Worm (Caenorhabditis elegans) whole organism, mixed stage, embryonic: ENCODE results near the gene ador-1.

Experiments used
- M03D4.4 ChIP-seq: sonication (generic microtip); optimal IDR thresholded peaks from 2 replicates; lab custom pipeline; 2017; ENCODE audit warnings: mild to moderate bottlenecking, missing genetic modification characterization, missing compliant biosample characterization
- bed-3 ChIP-seq: fragments of 200-800 bp; sonication (Bioruptor generic); optimal IDR thresholded peaks from 3 replicates; lab custom pipeline; 2018; ENCODE audit warnings: mild to moderate bottlenecking, missing genetic modification characterization, moderate library complexity, missing compliant biosample characterization
- blmp-1 ChIP-seq: fragments of 150-350 bp; optimal IDR thresholded peaks from 2 replicates; lab custom pipeline; 2014; ENCODE audit warnings: missing biosample characterization, missing genetic modification characterization
- ceh-39 ChIP-seq: fragments of 150-350 bp; optimal IDR thresholded peaks from 2 replicates; lab custom pipeline; 2014; ENCODE audit warnings: missing biosample characterization, missing genetic modification characterization
- ceh-83 ChIP-seq: fragments of 200-800 bp; sonication (Bioruptor generic); optimal IDR thresholded peaks from 2 replicates; lab custom pipeline; 2018; ENCODE audit warnings: mild to moderate bottlenecking, missing genetic modification characterization, missing compliant biosample characterization
- ces-1 ChIP-seq: fragments of 150-350 bp; optimal IDR thresholded peaks from 2 replicates; lab custom pipeline; 2014; ENCODE audit warnings: missing biosample characterization, missing genetic modification reagents, missing genetic modification characterization
- cnd-1 ChIP-seq: fragments of 200-800 bp; sonication (Bioruptor generic); optimal IDR thresholded peaks from 2 replicates; lab custom pipeline; 2018; ENCODE audit warnings: mild to moderate bottlenecking, missing genetic modification characterization, missing compliant biosample characterization
- drap-1 ChIP-seq: fragments of 200-800 bp; sonication (Bioruptor generic); optimal IDR thresholded peaks from 3 replicates; lab custom pipeline; 2018; ENCODE audit warnings: mild to moderate bottlenecking, missing genetic modification characterization, missing compliant biosample characterization
- elt-3 ChIP-seq: fragments of 150-350 bp; optimal IDR thresholded peaks from 2 replicates; lab custom pipeline; 2014; ENCODE audit warnings: missing biosample characterization, missing genetic modification characterization
- flh-1 ChIP-seq: fragments of 200-800 bp; sonication (Bioruptor generic); optimal IDR thresholded peaks from 2 replicates; lab custom pipeline; 2018; ENCODE audit warnings: mild to moderate bottlenecking, missing genetic modification characterization, moderate library complexity, missing compliant biosample characterization
- ham-2 ChIP-seq: fragments of 200-800 bp; sonication (Bioruptor generic); optimal IDR thresholded peaks from 2 replicates; lab custom pipeline; 2018; ENCODE audit warnings: mild to moderate bottlenecking, missing genetic modification characterization, missing compliant biosample characterization
- hlh-1 ChIP-seq: fragments of 150-350 bp; optimal IDR thresholded peaks from 2 replicates; lab custom pipeline; 2014; ENCODE audit warnings: missing biosample characterization, missing genetic modification reagents, missing genetic modification characterization
- lin-13 ChIP-seq: fragments of 150-350 bp; optimal IDR thresholded peaks from 2 replicates; lab custom pipeline; 2014; ENCODE audit warnings: missing biosample characterization, missing genetic modification characterization
- lin-32 ChIP-seq: fragments of 200-800 bp; sonication (Bioruptor generic); optimal IDR thresholded peaks from 2 replicates; lab custom pipeline; 2018; ENCODE audit warnings: mild to moderate bottlenecking, missing genetic modification characterization, missing compliant biosample characterization
- lsy-2 ChIP-seq: fragments of 150-350 bp; optimal IDR thresholded peaks from 2 replicates; lab custom pipeline; 2014; ENCODE audit warnings: missing biosample characterization, missing genetic modification characterization
- mep-1 ChIP-seq: fragments of 150-350 bp; optimal IDR thresholded peaks from 2 replicates; lab custom pipeline; 2017; ENCODE audit warnings: missing biosample characterization, missing genetic modification reagents, missing genetic modification characterization, inconsistent platforms
- mls-2 ChIP-seq: sonication (generic microtip); optimal IDR thresholded peaks from 2 replicates; lab custom pipeline; 2016; ENCODE audit warnings: mild to moderate bottlenecking, missing genetic modification characterization, moderate library complexity, missing compliant biosample characterization
- nhr-12 ChIP-seq: fragments of 150-350 bp; optimal IDR thresholded peaks from 2 replicates; lab custom pipeline; 2014; ENCODE audit warnings: missing biosample characterization, missing genetic modification characterization
- nhr-2 ChIP-seq: fragments of 150-350 bp; optimal IDR thresholded peaks from 2 replicates; lab custom pipeline; 2014; ENCODE audit warnings: missing biosample characterization, missing genetic modification characterization
- nhr-237 ChIP-seq: fragments of 150-350 bp; optimal IDR thresholded peaks from 2 replicates; lab custom pipeline; 2014; ENCODE audit warnings: missing biosample characterization, missing genetic modification characterization
- pha-4 ChIP-seq: fragments of 150-350 bp; optimal IDR thresholded peaks from 2 replicates; lab custom pipeline; 2018; ENCODE audit warnings: missing biosample characterization, missing genetic modification reagents, missing genetic modification characterization
- sem-2 ChIP-seq: fragments of 200-800 bp; sonication (Bioruptor generic); optimal IDR thresholded peaks from 2 replicates; lab custom pipeline; 2018; ENCODE audit warnings: mild to moderate bottlenecking, missing genetic modification characterization, missing compliant biosample characterization
- snpc-4 ChIP-seq: fragments of 150-350 bp; optimal IDR thresholded peaks from 2 replicates; lab custom pipeline; 2014; ENCODE audit warnings: missing biosample characterization, missing genetic modification characterization
- sptf-1 ChIP-seq: sonication (generic microtip); optimal IDR thresholded peaks from 2 replicates; lab custom pipeline; 2017; ENCODE audit warnings: mild to moderate bottlenecking, missing genetic modification characterization, moderate library complexity, missing compliant biosample characterization
- tbx-8 ChIP-seq: fragments of 200-800 bp; sonication (Bioruptor generic); optimal IDR thresholded peaks from 2 replicates; lab custom pipeline; 2018; ENCODE audit warnings: mild to moderate bottlenecking, missing genetic modification characterization, moderate library complexity, missing compliant biosample characterization
- unc-120 ChIP-seq: sonication (generic microtip); optimal IDR thresholded peaks from 2 replicates; lab custom pipeline; 2017; ENCODE audit warnings: missing genetic modification characterization, missing compliant biosample characterization; ENCODE audit not compliant: poor library complexity, severe bottlenecking
- unc-39 ChIP-seq: fragments of 150-350 bp; optimal IDR thresholded peaks from 2 replicates; lab custom pipeline; 2014; ENCODE audit warnings: missing biosample characterization, missing genetic modification characterization
- unc-62 ChIP-seq: fragments of 150-350 bp; optimal IDR thresholded peaks from 2 replicates; lab custom pipeline; 2014; ENCODE audit warnings: missing biosample characterization, missing genetic modification reagents, missing genetic modification characterization
- zip-8 ChIP-seq: fragments of 150-350 bp; optimal IDR thresholded peaks from 2 replicates; lab custom pipeline; 2014; ENCODE audit warnings: missing biosample characterization, missing genetic modification characterization
- ztf-11 ChIP-seq: fragments of 150-350 bp; optimal IDR thresholded peaks from 2 replicates; lab custom pipeline; 2014; ENCODE audit warnings: missing biosample characterization, missing genetic modification characterization

ador-1 gene

DNA sequence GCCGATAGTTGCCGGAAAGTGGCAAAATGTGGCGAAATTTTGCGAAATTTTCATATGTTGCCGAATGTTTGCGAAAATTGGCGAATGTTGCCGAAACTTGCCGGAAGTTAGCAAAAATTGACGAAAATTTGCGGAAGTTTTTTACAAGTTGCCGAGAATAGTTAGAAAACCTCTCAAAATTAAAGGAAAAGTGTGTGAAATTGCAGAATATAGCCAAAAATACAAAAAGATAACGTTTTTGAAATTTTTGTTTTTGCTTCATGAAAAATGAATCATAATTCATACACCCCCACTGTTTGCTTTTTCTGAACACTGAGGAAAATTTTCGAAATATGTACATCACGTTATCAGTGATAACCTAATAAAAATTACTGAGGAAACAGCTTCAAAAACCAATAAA, 21.0 kb downstream of the ador-1 start:
- TF ChIP-seq tbx-8 (GFP tag; lab: Kevin White, UChicago) (no peak), sem-2 (GFP tag; lab: Kevin White, UChicago) (no peak), lin-32 (GFP tag; lab: Kevin White, UChicago) (no peak), unc-62 (no peak), elt-3 (tag; lab: Kevin White, UChicago) (no peak), nhr-12 (tag; lab: Kevin White, UChicago) (no peak), flh-1 (GFP tag; lab: Kevin White, UChicago) (no peak), nhr-2 (tag; lab: Kevin White, UChicago) (no peak), unc-39 (tag; lab: Kevin White, UChicago) (no peak), blmp-1 (tag; lab: Kevin White, UChicago) (no peak), bed-3 (GFP tag; lab: Kevin White, UChicago) (no peak)
- TF ChIP-seq, all 35 proteins: peak for 0

DNA sequence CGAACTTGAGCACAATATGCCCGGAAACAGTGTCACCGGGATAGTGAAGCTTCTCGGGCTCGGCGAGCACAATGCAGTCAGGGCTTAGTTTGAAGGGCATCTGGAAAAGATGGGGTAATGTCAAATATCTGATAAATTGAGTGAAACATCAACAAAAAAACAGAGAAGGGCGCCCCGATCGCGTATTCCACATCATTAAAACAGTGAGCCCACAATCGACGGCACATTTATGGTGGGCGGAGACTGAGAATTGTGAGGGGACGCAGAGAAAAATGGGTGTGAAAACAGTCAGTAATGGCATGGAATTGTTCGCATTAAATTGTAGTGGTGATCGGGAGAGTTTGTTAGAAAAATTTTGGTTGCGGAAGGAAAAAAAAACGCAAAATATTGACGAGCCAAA, 21.9 kb downstream of the ador-1 start, which contains the start of gene arrd-9:
arrd-9 (minus strand) TSS at position 101 of the 400 bp plus-strand sequence.
- TF ChIP-seq mls-2 (no peak), hlh-1 (no peak), ham-2 (GFP tag; lab: Kevin White, UChicago) (no peak), unc-120 (tag; lab: Kevin White, UChicago) (no peak), ceh-83 (GFP tag; lab: Kevin White, UChicago) (no peak), mep-1 (tag; lab: Kevin White, UChicago) (no peak), unc-62 (no peak), elt-3 (tag; lab: Kevin White, UChicago) (no peak)
- TF ChIP-seq, all 35 proteins: peak for 0

DNA sequence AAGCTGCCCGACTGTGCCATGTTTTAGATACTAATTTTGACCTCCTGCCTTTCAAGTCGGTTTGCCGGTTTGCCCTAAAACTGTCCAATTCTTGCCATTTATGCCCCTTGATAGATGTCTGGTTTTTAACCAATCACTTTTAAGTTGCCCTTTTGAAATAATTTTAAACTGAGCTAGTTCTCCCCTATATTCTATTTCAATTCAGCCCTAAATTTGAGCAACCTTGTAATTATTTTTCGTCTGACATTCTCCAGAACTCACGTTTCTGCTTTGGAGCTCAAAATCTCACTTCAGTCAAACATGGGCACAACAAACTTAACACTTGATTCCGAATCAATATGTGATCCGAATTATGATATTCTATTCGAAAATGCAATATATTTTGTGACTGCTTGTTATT, 29.3 kb downstream of the ador-1 start, which contains the start of gene srg-17:
srg-17 (plus strand) TSS at position 301 of the 400 bp plus-strand sequence.
- no peak for TF ChIP-seq snpc-4 (tag; lab: Kevin White, UChicago)
- no peak for TF ChIP-seq nhr-237
- TF ChIP-seq drap-1 (GFP tag; lab: Kevin White, UChicago): no peak
- TF ChIP-seq sptf-1 (tag; lab: Kevin White, UChicago): no peak
- no peak for TF ChIP-seq ceh-83 (GFP tag; lab: Kevin White, UChicago)
- no peak for TF ChIP-seq unc-39 (tag; lab: Kevin White, UChicago)
- TF ChIP-seq mep-1 (tag; lab: Kevin White, UChicago): no peak
- no peak for TF ChIP-seq lsy-2 (tag; lab: Kevin White, UChicago)
- no peak for TF ChIP-seq unc-120 (tag; lab: Kevin White, UChicago)
- TF ChIP-seq, all 35 proteins: peak for 0

DNA sequence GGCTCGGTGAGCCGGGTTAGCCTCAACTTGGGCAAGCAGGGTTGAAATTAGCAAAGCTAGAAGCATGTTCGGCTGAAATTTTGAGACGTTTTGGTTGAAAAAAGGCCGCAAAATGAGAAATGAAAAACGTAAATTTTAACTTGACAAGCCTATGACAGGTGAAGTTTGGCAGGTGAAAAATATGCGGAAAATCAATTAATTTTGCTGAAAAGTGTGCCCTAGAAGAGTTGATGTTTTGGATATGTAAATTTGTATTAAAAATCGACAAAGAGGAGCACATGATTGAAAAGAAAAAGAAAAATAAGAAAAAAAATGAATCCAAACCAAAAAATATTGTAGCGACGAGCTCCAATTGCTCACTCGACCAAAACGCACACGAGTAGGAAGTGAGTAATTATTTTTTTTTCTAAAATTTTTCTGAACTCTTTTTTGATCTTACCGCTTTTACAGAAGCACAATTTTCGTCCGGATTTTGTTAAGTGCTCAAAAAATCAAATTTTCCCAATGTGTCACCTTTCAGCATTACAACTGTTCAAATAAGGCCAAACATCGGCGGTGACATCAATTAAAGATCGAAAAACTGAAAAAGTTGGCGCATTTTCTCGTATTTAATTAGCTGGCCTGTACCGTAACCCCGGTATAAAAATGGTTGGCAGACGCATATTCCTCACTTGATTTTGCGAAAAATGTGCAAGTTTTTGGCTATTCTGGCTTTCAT, 31.4 kb downstream of the ador-1 start, which contains the start of the genes F15A4.5 and phat-8:
F15A4.5 (minus strand) TSS at position 101 of the 718 bp plus-strand sequence.
phat-8 (plus strand) TSS at position 668 of the 718 bp plus-strand sequence.
- no peak for TF ChIP-seq blmp-1 (tag; lab: Kevin White, UChicago)
- TF ChIP-seq elt-3 (tag; lab: Kevin White, UChicago): no peak
- no peak for TF ChIP-seq ceh-39 (tag; lab: Kevin White, UChicago)
- TF ChIP-seq lin-13 (tag; lab: Kevin White, UChicago): no peak
- TF ChIP-seq unc-120 (tag; lab: Kevin White, UChicago): no peak
- no peak for TF ChIP-seq unc-62
- no peak for TF ChIP-seq M03D4.4 (tag; lab: Kevin White, UChicago)
- TF ChIP-seq sptf-1 (tag; lab: Kevin White, UChicago): no peak
- no peak for TF ChIP-seq flh-1 (GFP tag; lab: Kevin White, UChicago)
- TF ChIP-seq pha-4: no peak
- no peak for TF ChIP-seq ces-1 (GFP tag; lab: Kevin White, UChicago)
- TF ChIP-seq cnd-1 (tag; lab: Kevin White, UChicago): no peak
- TF ChIP-seq lin-32 (GFP tag; lab: Kevin White, UChicago): no peak
- TF ChIP-seq ztf-11: no peak

DNA sequence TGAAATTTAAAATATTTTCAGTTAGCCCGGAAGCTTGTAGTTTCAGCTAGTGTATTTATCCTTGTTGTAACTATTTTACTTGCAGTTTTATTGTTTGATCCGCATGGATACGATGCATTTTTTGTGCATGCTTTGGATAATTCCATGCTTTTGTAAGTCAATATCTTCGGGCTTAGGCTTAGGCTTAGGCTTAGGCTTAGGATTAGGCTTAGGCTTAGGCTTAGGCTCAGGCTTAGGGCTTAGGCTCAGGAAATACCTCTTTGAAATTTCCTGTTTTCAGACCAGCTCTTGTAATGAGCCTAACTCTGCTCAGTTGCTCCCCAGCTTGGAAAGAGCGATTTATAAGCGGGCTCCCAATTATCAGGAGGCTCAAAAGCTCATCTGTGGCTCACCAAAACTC, 35.6 kb downstream of the ador-1 start, which contains the start of gene srg-16:
srg-16 (plus strand) TSS at position 87 of the 400 bp plus-strand sequence.
- no peak for TF ChIP-seq zip-8 (tag; lab: Kevin White, UChicago)
- TF ChIP-seq unc-39 (tag; lab: Kevin White, UChicago): no peak
- TF ChIP-seq ham-2 (GFP tag; lab: Kevin White, UChicago): no peak
- TF ChIP-seq sptf-1 (tag; lab: Kevin White, UChicago): no peak
- no peak for TF ChIP-seq unc-120 (tag; lab: Kevin White, UChicago)
- no peak for TF ChIP-seq nhr-12 (tag; lab: Kevin White, UChicago)
- TF ChIP-seq flh-1 (GFP tag; lab: Kevin White, UChicago): no peak
- TF ChIP-seq nhr-2 (tag; lab: Kevin White, UChicago): no peak
